Worm (Caenorhabditis elegans): ENCODE measurements around the gene ssq-2.
"Not testable (repeated sequence)": the region's sequence is repeated elsewhere in the genome, so short reads cannot be mapped to it uniquely, and the experiment has no call there.

- not testable (repeated sequence) for TF ChIP-seq ama-1 (optimal IDR thresholded peaks at IDR 0.05); F13C5.2 (tag; optimal IDR thresholded peaks at IDR 0.05); hnd-1 (tag; optimal IDR thresholded peaks at IDR 0.05); hmbx-1 (tag; optimal IDR thresholded peaks at IDR 0.05); scrt-1 (GFP tag; IDR thresholded peaks at IDR 0.05); ceh-13 (GFP tag; optimal IDR thresholded peaks at IDR 0.05); flt-1 (GFP tag; IDR thresholded peaks at IDR 0.05); pes-1 (GFP tag; IDR thresholded peaks at IDR 0.05); tra-4 (tag; optimal IDR thresholded peaks at IDR 0.05); hmg-4 (GFP tag; optimal IDR thresholded peaks at IDR 0.05)
These were observed 20.5 kb downstream of the ssq-2 start, which contains the start of gene ssq-4 for ce11 chrIV:5016461-5016860.
